Worm (Caenorhabditis elegans) whole organism, L3 larva: ENCODE results near the gene npr-19.

ENCODE experiments used
- mdl-1 ChIP-seq: fragments of 150-350 bp; optimal IDR thresholded peaks from 2 replicates; lab custom pipeline; 2014; ENCODE audit warnings: missing biosample characterization, missing genetic modification characterization
- nhr-237 ChIP-seq: fragments of 150-350 bp; optimal IDR thresholded peaks from 2 replicates; lab custom pipeline; 2014; ENCODE audit warnings: missing biosample characterization, missing genetic modification characterization
- nhr-76 ChIP-seq: fragments of 150-350 bp; sonication (generic microtip); optimal IDR thresholded peaks from 5 replicates; lab custom pipeline; 2014; ENCODE audit warnings: missing biosample characterization, missing genetic modification characterization
- skn-1 ChIP-seq: fragments of 150-350 bp; optimal IDR thresholded peaks from 2 replicates; lab custom pipeline; 2014; ENCODE audit warnings: missing biosample characterization, missing genetic modification characterization
- zag-1 ChIP-seq: fragments of 150-350 bp; optimal IDR thresholded peaks from 2 replicates; lab custom pipeline; 2014; ENCODE audit warnings: missing biosample characterization, missing genetic modification characterization

- TF ChIP-seq mdl-1 (tag; lab: Kevin White, UChicago), result no peak
- TF ChIP-seq nhr-237 (tag; lab: Kevin White, UChicago), result no peak
- no peak for TF ChIP-seq nhr-76 (tag; lab: Kevin White, UChicago)
- no peak for TF ChIP-seq skn-1
- no peak for TF ChIP-seq zag-1 (tag; lab: Kevin White, UChicago)
Measured at ce11 chrX:772184-772583, 36.7 kb upstream of the npr-19 start, which contains the start of gene T04G9.4.
